Fruit fly (Drosophila melanogaster): ENCODE measurements around the gene CG18273.

CG18273 gene

dm6 chrX:476230-477143 is 10.9 kb downstream of the CG18273 start, which contains the start of the genes ebo and CG13373 (continued):
- TF ChIP-seq row (GFP tag; IDR thresholded peaks at IDR 0.05) (peak; percentile 65), Side (GFP tag; optimal IDR thresholded peaks at IDR 0.05) (no peak), chinmo (GFP tag; IDR thresholded peaks at IDR 0.05; ENCODE audit: partially characterized antibody) (0 out of 4 replicates have a peak, but pooled peaks have one; percentile 29), CG3407 (GFP tag; optimal IDR thresholded peaks at IDR 0.05) (no peak), klu (GFP tag; IDR thresholded peaks at IDR 0.05) (no peak), Dip3 (GFP tag; optimal IDR thresholded peaks at IDR 0.05) (peak; percentile 23), TFAM (GFP tag; optimal IDR thresholded peaks at IDR 0.05) (no peak), bsh (GFP tag; optimal IDR thresholded peaks at IDR 0.05) (peak in 1 of 2 experiments; percentile 47), CG6683 (GFP tag; optimal IDR thresholded peaks at IDR 0.05) (no peak), danr (GFP tag; IDR thresholded peaks at IDR 0.05) (no peak), Sox102F (GFP tag; optimal IDR thresholded peaks at IDR 0.05) (no peak), CG7556 (GFP tag; optimal IDR thresholded peaks at IDR 0.05) (no peak), Hr39 (optimal IDR thresholded peaks at IDR 0.05) (no peak), CkIIα-i1 (GFP tag; IDR thresholded peaks at IDR 0.05) (no peak), stc (GFP tag; IDR thresholded peaks at IDR 0.05) (no peak), lola (GFP tag; optimal IDR thresholded peaks at IDR 0.05) (no peak), CG8924 (tag; optimal IDR thresholded peaks at IDR 0.05) (peak; percentile 39), Sin3A (optimal IDR thresholded peaks at IDR 0.05) (no peak), Dll (GFP tag; IDR thresholded peaks at IDR 0.05; ENCODE audit: partially characterized antibody) (peak; percentile 69; the same call in 3 of the 4 replicates), slbo (GFP tag; IDR thresholded peaks at IDR 0.05) (peak; percentile 61), Awh (GFP tag; IDR thresholded peaks at IDR 0.05) (no peak), CG2116 (GFP tag; optimal IDR thresholded peaks at IDR 0.05) (no peak), CG18764 (GFP tag; optimal IDR thresholded peaks at IDR 0.05) (no peak), Poxn (GFP tag; IDR thresholded peaks at IDR 0.05) (no peak), CG13894 (tag; optimal IDR thresholded peaks at IDR 0.05) (no peak), cad (GFP tag; optimal IDR thresholded peaks at IDR 0.05) (no peak), ase (GFP tag; IDR thresholded peaks at IDR 0.05) (peak; percentile 78), CG4854 (GFP tag; optimal IDR thresholded peaks at IDR 0.05) (no peak), sisA (GFP tag; IDR thresholded peaks at IDR 0.05) (no peak), nom (GFP tag; optimal IDR thresholded peaks at IDR 0.05) (no peak), lmd (GFP tag; IDR thresholded peaks at IDR 0.05) (peak; percentile 28; the same call in 1 of the 2 replicates), Ptx1 (GFP tag; IDR thresholded peaks at IDR 0.05) (no peak; the same call in 1 of the 2 replicates), CG14965 (GFP tag; optimal IDR thresholded peaks at IDR 0.05; ENCODE audit: borderline replicate concordance) (no peak), CG4328 (GFP tag; optimal IDR thresholded peaks at IDR 0.05) (peak; percentile 15), CG14050 (GFP tag; IDR thresholded peaks at IDR 0.05) (peak; percentile 15; the same call in 1 of the 3 replicates), tna (GFP tag; IDR thresholded peaks at IDR 0.05; ENCODE audit: partially characterized antibody) (no peak), Nf-YC (tag; optimal IDR thresholded peaks at IDR 0.05) (no peak), NFAT (GFP tag; IDR thresholded peaks at IDR 0.05) (no peak), CG13624 (GFP tag; optimal IDR thresholded peaks at IDR 0.05) (no peak), da (GFP tag; optimal IDR thresholded peaks at IDR 0.05) (no peak), Asciz (GFP tag; optimal IDR thresholded peaks at IDR 0.05) (no peak), CG3726 (GFP tag; IDR thresholded peaks at IDR 0.05) (no peak), CG15601 (tag; optimal IDR thresholded peaks at IDR 0.05) (peak; percentile 15), disco-r (GFP tag; optimal IDR thresholded peaks at IDR 0.05) (no peak), CG34224 (GFP tag; IDR thresholded peaks at IDR 0.05; ENCODE audit: partially characterized antibody) (peak; percentile 46; the same call in 1 of the 3 replicates), CG8765 (GFP tag; IDR thresholded peaks at IDR 0.05) (no peak), vnd (GFP tag; IDR thresholded peaks at IDR 0.05; ENCODE audit: partially characterized antibody) (peak; percentile 55; the same call in 1 of the 3 replicates), tup (GFP tag; optimal IDR thresholded peaks at IDR 0.05) (no peak), az2 (GFP tag; optimal IDR thresholded peaks at IDR 0.05) (no peak)

Measured in whole organism, embryonic.